Fruit fly (Drosophila melanogaster): ENCODE data around the gene Nazo.

- TF ChIP-seq CG11762 (GFP tag; optimal IDR thresholded peaks at IDR 0.05; ENCODE audit: insufficient read depth) (no peak), CG4318 (GFP tag; optimal IDR thresholded peaks at IDR 0.05) (no peak), fd59A (GFP tag; optimal IDR thresholded peaks at IDR 0.05) (no peak), CG31627 (GFP tag; optimal IDR thresholded peaks at IDR 0.05) (no peak), Sox102F (GFP tag; optimal IDR thresholded peaks at IDR 0.05) (no peak), Gug (GFP tag; IDR thresholded peaks at IDR 0.05) (no peak), Eip75B (GFP tag; optimal IDR thresholded peaks at IDR 0.05) (no peak), CG11294 (GFP tag; IDR thresholded peaks at IDR 0.05) (no peak), Ets96B (tag; optimal IDR thresholded peaks at IDR 0.05) (no peak), CG7368 (GFP tag; optimal IDR thresholded peaks at IDR 0.05) (no peak), CG6808 (GFP tag; optimal IDR thresholded peaks at IDR 0.05) (no peak)
Observed at dm6 chr3R:8292034-8292433, 4.4 kb downstream of the Nazo start, which contains the start of gene CG31463.
